Fruit fly (Drosophila melanogaster) whole organism: ENCODE results near the gene CAH5.

ENCODE experiments used
- CG8478 ChIP-seq: fragments of >200 bp; optimal IDR thresholded peaks from 2 replicates; lab custom pipeline; 2018; ENCODE audit warnings: inconsistent platforms
- EcR ChIP-seq, 2 experiments: fragments of >200 bp; optimal IDR thresholded peaks; 2 replicates each; lab custom pipeline; 2017; ENCODE audit warnings: missing biosample characterization in 2 of 2, missing genetic modification characterization in 2 of 2, missing genetic modification reagents in 2 of 2
- usp ChIP-seq: fragments of >200 bp; optimal IDR thresholded peaks from 2 replicates; lab custom pipeline; 2017; ENCODE audit warnings: missing biosample characterization, missing genetic modification characterization, mixed read lengths

DNA sequence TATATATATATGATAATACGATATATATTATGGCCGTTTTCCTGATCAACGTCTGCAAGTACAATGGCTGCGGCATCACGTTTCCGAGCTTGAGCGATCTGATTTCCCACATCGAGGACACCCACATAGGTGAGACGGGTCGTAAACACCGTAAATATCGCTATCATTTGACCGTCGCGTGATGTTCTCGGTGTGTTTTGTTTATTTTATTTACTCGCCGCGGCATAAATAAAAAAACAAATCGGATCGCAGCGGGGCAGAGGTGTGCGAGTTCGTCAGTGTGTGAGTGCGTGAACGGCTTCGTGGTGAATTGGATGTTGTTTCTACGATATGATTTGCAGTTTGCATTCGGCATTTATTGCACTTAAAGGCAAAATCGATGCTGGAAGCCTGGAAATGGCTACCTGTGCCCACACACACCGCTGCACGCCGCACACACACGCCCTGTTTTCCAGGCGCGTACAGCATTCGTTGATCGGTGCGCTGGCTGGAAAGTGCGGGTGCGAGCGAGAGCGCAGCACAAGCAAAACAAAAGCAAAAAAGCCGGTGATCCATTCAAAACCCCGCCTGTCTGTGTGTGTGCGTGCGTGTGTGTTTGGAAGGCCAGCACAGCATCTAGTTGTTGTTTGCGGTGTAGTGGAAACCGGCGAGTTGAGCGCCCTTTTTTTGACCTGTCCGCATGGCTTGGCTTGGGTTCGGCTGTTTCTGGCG, 40.9 kb upstream of the CAH5 start:
- TF ChIP-seq CG8478 (lab: Kevin White, UChicago) = no peak
- TF ChIP-seq EcR (GFP tag; optimal IDR thresholded peaks at IDR 0.05; lab: Kevin White, UChicago) = no peak
- TF ChIP-seq usp = no peak
